Fruit fly (Drosophila melanogaster) whole organism, wandering third instar larva: ENCODE data around the gene CG42305.

ENCODE experiments used
- Abd-B ChIP-seq: fragments of >200 bp; optimal IDR thresholded peaks from 2 replicates; lab custom pipeline; 2017; ENCODE audit warnings: missing biosample characterization, missing genetic modification characterization
- CG32264 ChIP-seq: fragments of 200-800 bp; sonication (Bioruptor generic); optimal IDR thresholded peaks from 2 replicates; lab custom pipeline; 2016; ENCODE audit warnings: missing biosample characterization, missing genetic modification characterization
- Dfd ChIP-seq: fragments of >200 bp; optimal IDR thresholded peaks from 2 replicates; lab custom pipeline; 2017; ENCODE audit warnings: missing biosample characterization, missing genetic modification characterization
- Dif ChIP-seq: fragments of 200-275, 200-300 bp; sonication (Bioruptor generic); optimal IDR thresholded peaks from 2 replicates; lab custom pipeline; 2018; ENCODE audit warnings: missing biosample characterization, missing genetic modification characterization; ENCODE audit not compliant: partially characterized antibody
- HLH106 ChIP-seq: fragments of 200-800 bp; optimal IDR thresholded peaks from 3 replicates; lab custom pipeline; 2019; ENCODE audit warnings: missing biosample characterization, mild to moderate bottlenecking, missing genetic modification characterization, moderate library complexity
- Hnf4 ChIP-seq: fragments of 200-800 bp; sonication (Bioruptor generic); optimal IDR thresholded peaks from 2 replicates; lab custom pipeline; 2016; ENCODE audit warnings: missing biosample characterization, mild to moderate bottlenecking, missing genetic modification characterization
- Hr83 ChIP-seq: fragments of 200-300 bp; sonication (Bioruptor generic); optimal IDR thresholded peaks from 2 replicates; lab custom pipeline; 2016; ENCODE audit warnings: missing biosample characterization, mild to moderate bottlenecking, missing genetic modification characterization, moderate library complexity; ENCODE audit not compliant: poor library complexity, severe bottlenecking
- Jra ChIP-seq: sonication (Bioruptor generic); optimal IDR thresholded peaks from 2 replicates; lab custom pipeline; 2016; ENCODE audit warnings: missing biosample characterization, missing genetic modification characterization
- Mio ChIP-seq: sonication (Bioruptor generic); optimal IDR thresholded peaks from 2 replicates; lab custom pipeline; 2016; ENCODE audit warnings: missing biosample characterization, missing genetic modification characterization
- N ChIP-seq: fragments of >200 bp; optimal IDR thresholded peaks from 2 replicates; lab custom pipeline; 2018; ENCODE audit warnings: missing biosample characterization, missing external identifiers, missing genetic modification characterization
- Rel ChIP-seq, 2 experiments: fragments of 200-800 bp; sonication (Bioruptor generic) in 1 of 2; optimal IDR thresholded peaks; 2 replicates in 1 of 2; 3 replicates in 1 of 2; lab custom pipeline; 2016 to 2019; ENCODE audit warnings: mild to moderate bottlenecking in 2 of 2, missing biosample characterization in 2 of 2, missing genetic modification characterization in 2 of 2, moderate library complexity in 1 of 2
- Vsx2 ChIP-seq: fragments of 200-300, 225-300 bp; sonication (Bioruptor generic); optimal IDR thresholded peaks from 2 replicates; lab custom pipeline; 2018; ENCODE audit warnings: missing biosample characterization, missing genetic modification characterization; ENCODE audit not compliant: partially characterized antibody
- br ChIP-seq: fragments of 200-800 bp; sonication (Bioruptor generic); optimal IDR thresholded peaks from 2 replicates; lab custom pipeline; 2016; ENCODE audit warnings: missing biosample characterization, missing genetic modification characterization
- brk ChIP-seq: fragments of 200-800 bp; sonication (Bioruptor generic); optimal IDR thresholded peaks from 2 replicates; lab custom pipeline; 2016; ENCODE audit warnings: missing biosample characterization, mild to moderate bottlenecking, missing genetic modification characterization
- dl ChIP-seq, 2 experiments: fragments of 175-275, 200-275 bp in 1 of 2; fragments of 200-275 bp in 1 of 2; sonication (Bioruptor generic); optimal IDR thresholded peaks; lab custom pipeline; 2018; ENCODE audit warnings: mild to moderate bottlenecking in 2 of 2, missing biosample characterization in 2 of 2, missing genetic modification characterization in 2 of 2, moderate library complexity in 2 of 2; ENCODE audit not compliant: partially characterized antibody in 2 of 2, insufficient read depth in 1 of 2
- dmrt93B ChIP-seq: fragments of 200-800 bp; sonication (Bioruptor generic); optimal IDR thresholded peaks from 2 replicates; lab custom pipeline; 2018; ENCODE audit warnings: missing biosample characterization, mild to moderate bottlenecking, missing genetic modification characterization
- dsf ChIP-seq: sonication (Bioruptor generic); optimal IDR thresholded peaks from 2 replicates; lab custom pipeline; 2016; ENCODE audit warnings: missing biosample characterization, missing genetic modification characterization, borderline replicate concordance
- foxo ChIP-seq, 2 experiments: fragments of 200-800 bp; sonication (Bioruptor generic); optimal IDR thresholded peaks; 2 replicates in 1 of 2; 3 replicates in 1 of 2; lab custom pipeline; 2016 to 2017; ENCODE audit warnings: missing biosample characterization in 2 of 2, missing genetic modification characterization in 2 of 2
- h ChIP-seq: fragments of 200-800 bp; sonication (Bioruptor generic); optimal IDR thresholded peaks from 3 replicates; lab custom pipeline; 2016; ENCODE audit warnings: missing biosample characterization, mild to moderate bottlenecking, missing genetic modification characterization
- lola ChIP-seq: fragments of >200 bp; optimal IDR thresholded peaks from 2 replicates; lab custom pipeline; 2017; ENCODE audit warnings: missing biosample characterization, missing genetic modification characterization
- pan ChIP-seq: fragments of >200 bp; optimal IDR thresholded peaks from 2 replicates; lab custom pipeline; 2017
- psq ChIP-seq: fragments of 200-800 bp; sonication (Bioruptor generic); optimal IDR thresholded peaks from 3 replicates; lab custom pipeline; 2017; ENCODE audit warnings: missing biosample characterization, mild to moderate bottlenecking, missing genetic modification characterization, moderate library complexity
- rgr ChIP-seq: fragments of 200-800 bp; sonication (Bioruptor generic); optimal IDR thresholded peaks from 3 replicates; lab custom pipeline; 2016; ENCODE audit warnings: missing biosample characterization, mild to moderate bottlenecking, missing genetic modification characterization
- sage ChIP-seq: fragments of 200-800 bp; sonication (Bioruptor generic); optimal IDR thresholded peaks from 2 replicates; lab custom pipeline; 2016; ENCODE audit warnings: missing biosample characterization, mild to moderate bottlenecking, missing genetic modification characterization
- sv ChIP-seq: fragments of 200-800 bp; sonication (Bioruptor generic); optimal IDR thresholded peaks from 3 replicates; lab custom pipeline; 2016; ENCODE audit warnings: missing biosample characterization, missing genetic modification characterization
- tai ChIP-seq: sonication (Bioruptor generic); optimal IDR thresholded peaks from 2 replicates; lab custom pipeline; 2016; ENCODE audit warnings: missing biosample characterization, missing genetic modification characterization
- usp ChIP-seq: fragments of >200 bp; optimal IDR thresholded peaks from 2 replicates; lab custom pipeline; 2017; ENCODE audit warnings: missing biosample characterization, missing genetic modification characterization
- woc ChIP-seq: sonication (Bioruptor generic); optimal IDR thresholded peaks from 2 replicates; lab custom pipeline; 2016; ENCODE audit warnings: missing biosample characterization, mild to moderate bottlenecking, missing genetic modification characterization

The CG42305 gene

DNA sequence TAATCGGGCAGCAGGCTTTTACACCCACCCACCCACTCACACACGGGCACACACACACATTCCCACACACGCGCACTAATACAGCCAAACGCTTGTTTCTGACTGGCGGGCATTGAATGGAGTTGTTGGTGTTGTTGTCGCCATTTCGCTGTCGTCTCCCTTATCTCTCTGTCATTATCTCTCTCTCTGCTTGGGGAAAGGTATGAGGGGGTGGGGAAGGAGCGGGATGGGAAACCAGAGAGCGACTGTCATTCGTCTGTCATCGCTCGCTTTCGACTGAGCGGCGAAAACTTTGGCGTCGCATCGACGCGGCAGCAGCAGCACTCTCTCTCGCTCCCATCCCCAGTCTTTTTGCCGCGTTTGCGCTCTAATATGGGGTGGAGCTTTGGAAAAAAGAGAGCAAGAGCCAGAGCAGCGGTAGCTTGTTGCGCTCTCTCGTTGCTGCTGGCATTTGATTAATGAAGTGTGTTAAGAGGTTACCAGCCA is 16.5 kb upstream of the CG42305 start:
- peak; percentile 32 for TF ChIP-seq Hr83 (GFP tag; lab: Kevin White, UChicago)
- TF ChIP-seq Dif (GFP tag; lab: Kevin White, UChicago), result peak; percentile 56
- peak; percentile 60 to 71 for TF ChIP-seq dl (GFP tag; optimal IDR thresholded peaks at IDR 0.05; lab: Kevin White, UChicago; ENCODE audit: insufficient read depth in 1 of 2, partially characterized antibody in 2 of 2)
- TF ChIP-seq N (GFP tag; lab: Kevin White, UChicago), result no peak
- peak; percentile 26 for TF ChIP-seq h
- TF ChIP-seq Vsx2 (GFP tag; lab: Kevin White, UChicago), result peak; percentile 76

DNA sequence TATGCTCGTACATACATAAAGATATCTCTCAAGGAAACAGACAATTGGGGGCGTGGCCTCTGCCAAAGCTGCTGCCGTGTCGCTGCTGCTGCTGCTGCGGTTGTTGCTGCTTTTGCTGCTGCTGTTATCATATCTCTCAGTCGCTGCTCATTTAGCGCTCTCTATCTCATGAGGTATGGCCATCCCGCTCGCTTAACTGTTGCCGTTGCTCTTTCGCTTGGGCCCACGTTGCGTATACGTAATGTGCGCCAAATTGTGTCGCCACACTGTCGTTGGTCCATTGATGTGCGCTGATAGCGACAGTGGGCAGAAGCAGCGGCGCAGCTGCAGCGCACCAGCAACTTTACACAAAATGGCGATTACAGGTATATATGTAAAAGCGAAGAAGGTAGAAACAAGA is 16.0 kb upstream of the CG42305 start:
- TF ChIP-seq Rel (GFP tag; optimal IDR thresholded peaks at IDR 0.05; lab: Kevin White, UChicago), result no peak
- no peak for TF ChIP-seq Rel (tag; optimal IDR thresholded peaks at IDR 0.05; lab: Kevin White, UChicago)
- no peak for TF ChIP-seq Hnf4 (GFP tag; lab: Kevin White, UChicago)
- TF ChIP-seq dsf (GFP tag; lab: Kevin White, UChicago), result no peak
- no peak for TF ChIP-seq dmrt93B (GFP tag; lab: Kevin White, UChicago)
- no peak for TF ChIP-seq sage (GFP tag; lab: Kevin White, UChicago)
- no peak for TF ChIP-seq woc
- no peak for TF ChIP-seq Hr83 (GFP tag; lab: Kevin White, UChicago)
- no peak for TF ChIP-seq N (GFP tag; lab: Kevin White, UChicago)
- peak; percentile 7 for TF ChIP-seq Dif (GFP tag; lab: Kevin White, UChicago)
- no peak for TF ChIP-seq brk (GFP tag; lab: Kevin White, UChicago)
- TF ChIP-seq Dfd (GFP tag; lab: Kevin White, UChicago), result peak; percentile 52
- TF ChIP-seq Abd-B, result no peak
- TF ChIP-seq dl (GFP tag; optimal IDR thresholded peaks at IDR 0.05; lab: Kevin White, UChicago; ENCODE audit: insufficient read depth in 1 of 2, partially characterized antibody in 2 of 2), result no peak
- no peak for TF ChIP-seq br (GFP tag; lab: Kevin White, UChicago)
- TF ChIP-seq HLH106 (tag; lab: Kevin White, UChicago), result no peak
- no peak for TF ChIP-seq Jra (GFP tag; lab: Kevin White, UChicago)
- TF ChIP-seq lola (GFP tag; lab: Kevin White, UChicago), result no peak

DNA sequence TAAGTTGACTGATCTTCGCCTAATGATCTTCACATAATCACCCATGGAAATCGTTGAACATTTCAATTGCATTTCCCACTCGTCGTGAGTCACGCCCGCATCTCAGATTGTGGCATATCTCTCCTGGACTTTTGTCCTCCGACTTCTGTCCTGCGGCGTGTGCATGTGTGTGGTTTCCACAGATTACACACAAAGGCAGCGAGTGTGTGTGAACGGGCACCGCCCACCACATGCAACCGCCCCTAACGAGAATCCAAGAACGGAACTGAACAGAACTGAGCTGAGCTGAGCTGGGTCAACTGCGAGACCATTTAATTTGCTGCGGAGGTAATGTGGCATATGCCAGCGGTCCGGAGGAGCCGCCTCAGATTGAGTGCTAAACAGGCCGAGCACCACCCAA is 10.7 kb upstream of the CG42305 start:
- TF ChIP-seq Jra (GFP tag; lab: Kevin White, UChicago) (no peak), dmrt93B (GFP tag; lab: Kevin White, UChicago) (no peak), foxo (GFP tag; optimal IDR thresholded peaks at IDR 0.05; lab: Kevin White, UChicago) (no peak), tai (GFP tag; lab: Kevin White, UChicago) (no peak), CG32264 (GFP tag; lab: Kevin White, UChicago) (no peak), psq (GFP tag; lab: Kevin White, UChicago) (no peak), Rel (GFP tag; optimal IDR thresholded peaks at IDR 0.05; lab: Kevin White, UChicago) (no peak), Rel (tag; optimal IDR thresholded peaks at IDR 0.05; lab: Kevin White, UChicago) (no peak), usp (GFP tag; lab: Kevin White, UChicago) (no peak), sv (no peak), dl (GFP tag; optimal IDR thresholded peaks at IDR 0.05; lab: Kevin White, UChicago; ENCODE audit: insufficient read depth in 1 of 2, partially characterized antibody in 2 of 2) (no peak), N (GFP tag; lab: Kevin White, UChicago) (no peak), rgr (GFP tag; lab: Kevin White, UChicago) (no peak), Mio (GFP tag; lab: Kevin White, UChicago) (no peak), lola (GFP tag; lab: Kevin White, UChicago) (no peak)

DNA sequence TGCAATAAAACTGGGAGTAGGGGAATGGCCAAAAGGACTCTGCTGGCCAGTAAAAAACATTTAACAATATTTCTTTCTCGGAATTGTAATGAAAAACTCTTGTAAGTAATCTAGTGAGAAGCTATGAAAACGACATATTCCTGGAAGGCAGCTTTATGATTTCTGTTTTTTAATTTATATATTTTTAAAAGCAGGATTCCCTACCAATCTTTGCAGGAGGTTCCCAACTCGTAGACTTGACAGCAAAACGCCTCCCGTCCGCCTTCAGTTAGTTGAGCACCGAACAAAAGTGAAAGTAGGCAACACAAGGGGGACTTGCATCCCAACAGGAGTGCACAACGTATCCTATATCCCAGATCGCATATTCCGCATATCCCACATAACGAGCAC is 7.2 kb upstream of the CG42305 start, which contains the start of gene CG43814:
CG43814 (minus strand) TSS at position 101 of the 390 bp plus-strand sequence.
- TF ChIP-seq Abd-B (no peak), Hnf4 (GFP tag; lab: Kevin White, UChicago) (no peak), br (GFP tag; lab: Kevin White, UChicago) (no peak), pan (lab: Kevin White, UChicago) (no peak), Rel (GFP tag; optimal IDR thresholded peaks at IDR 0.05; lab: Kevin White, UChicago) (no peak), Rel (tag; optimal IDR thresholded peaks at IDR 0.05; lab: Kevin White, UChicago) (no peak), Dfd (GFP tag; lab: Kevin White, UChicago) (no peak)
